Fruit fly (Drosophila melanogaster): ENCODE data around the gene Nup160.

DNA sequence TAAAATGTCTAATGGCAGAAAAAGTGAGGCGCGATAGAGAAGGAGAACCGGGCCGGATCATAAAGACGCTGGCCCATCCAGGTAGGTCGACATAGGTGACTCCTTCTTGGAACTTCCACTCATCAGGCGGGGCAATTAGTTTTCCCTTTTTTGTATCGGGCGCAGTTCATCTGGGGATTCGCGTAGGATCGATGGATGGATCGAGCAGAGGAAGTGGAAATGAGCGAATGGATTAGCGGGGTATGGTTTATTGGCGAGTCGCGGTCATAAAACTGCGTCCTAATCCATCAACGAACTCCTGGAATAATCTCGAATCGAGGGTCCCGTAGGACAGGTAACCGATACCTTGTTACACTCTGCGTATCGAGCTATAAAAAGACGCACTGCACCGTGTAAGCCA is 48.5 kb upstream of the Nup160 start, which contains the start of gene CG43725:
- TF ChIP-seq CG10669 (GFP tag; optimal IDR thresholded peaks at IDR 0.05): no peak
- no peak for TF ChIP-seq ss (GFP tag; optimal IDR thresholded peaks at IDR 0.05)
- no peak for TF ChIP-seq CG3032 (tag; optimal IDR thresholded peaks at IDR 0.05)
- no peak for TF ChIP-seq CG1621 (tag; optimal IDR thresholded peaks at IDR 0.05)
- TF ChIP-seq CG10631 (GFP tag; optimal IDR thresholded peaks at IDR 0.05): no peak
- TF ChIP-seq Met (GFP tag; optimal IDR thresholded peaks at IDR 0.05): no peak
- no peak for TF ChIP-seq Smox (GFP tag; optimal IDR thresholded peaks at IDR 0.05)
